5 worm cellular contexts compared by ENCODE assay signal in the genomic region with DNA sequence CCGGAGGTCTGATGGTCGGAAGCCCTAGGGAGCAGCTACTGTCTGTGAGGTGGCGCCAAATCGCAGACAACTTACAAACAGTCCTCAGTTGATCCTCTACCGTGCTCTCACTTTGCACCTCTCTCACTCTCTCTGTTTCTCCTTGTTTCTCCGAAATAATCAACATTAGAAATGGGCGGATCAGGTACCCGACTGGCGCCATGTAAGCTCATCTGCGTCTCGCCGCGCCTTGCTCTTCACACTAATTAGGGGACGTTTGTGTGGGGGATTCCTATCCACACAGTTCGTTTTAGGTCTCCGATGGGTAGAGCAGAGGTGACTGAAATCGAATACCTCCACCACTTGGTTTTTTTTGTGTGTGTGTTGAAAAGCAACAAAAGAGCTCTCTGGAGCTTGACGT.
TF ChIP-seq lines count a peak whose summit lies in the region.

No protein-coding gene starts in this region.

TF ChIP-seq in whole organism, L1 larva, 84 proteins besides CTCF, POLR2A, EP300 and RAD21:
- TF ChIP-seq skn-1 (tag; optimal IDR thresholded peaks at IDR 0.05; lab: Kevin White, UChicago) (no peak), unc-86 (tag; optimal IDR thresholded peaks at IDR 0.05; lab: Kevin White, UChicago) (no peak), nhr-71 (tag; optimal IDR thresholded peaks at IDR 0.05; lab: Kevin White, UChicago) (no peak), lin-14 (GFP tag; optimal IDR thresholded peaks at IDR 0.05; lab: Kevin White, UChicago) (peak; percentile 12), tbx-2 (tag; optimal IDR thresholded peaks at IDR 0.05; lab: Kevin White, UChicago) (peak; percentile 34), nhr-77 (tag; optimal IDR thresholded peaks at IDR 0.05; lab: Kevin White, UChicago) (peak; percentile 42), nhr-28 (tag; optimal IDR thresholded peaks at IDR 0.05; lab: Kevin White, UChicago) (no peak), efl-1 (optimal IDR thresholded peaks at IDR 0.05; lab: Kevin White, UChicago) (no peak), efl-1 (GFP tag; optimal IDR thresholded peaks at IDR 0.05 in 1 of 2; lab: Kevin White, UChicago) (peak in 1 of 2 experiments; percentile 15), snpc-4 (tag; optimal IDR thresholded peaks at IDR 0.05; lab: Kevin White, UChicago) (no peak), mdl-1 (tag; optimal IDR thresholded peaks at IDR 0.05; lab: Kevin White, UChicago) (no peak)

TF ChIP-seq in whole organism, L2 larva, 48 proteins besides CTCF, POLR2A, EP300 and RAD21:
- no peak for TF ChIP-seq ztf-1 (GFP tag; conservative IDR thresholded peaks at IDR 0.05; lab: Robert Waterston, UW)
- no peak for TF ChIP-seq skn-1 (tag; optimal IDR thresholded peaks at IDR 0.05; lab: Kevin White, UChicago)
- peak; percentile 53 for TF ChIP-seq F13H6.1 (tag; optimal IDR thresholded peaks at IDR 0.05; lab: Kevin White, UChicago)
- TF ChIP-seq sma-3 (GFP tag; optimal IDR thresholded peaks at IDR 0.05; lab: Kevin White, UChicago), result no peak
- TF ChIP-seq mab-5 (tag; optimal IDR thresholded peaks at IDR 0.05; lab: Kevin White, UChicago), result no peak
- TF ChIP-seq nhr-237 (tag; optimal IDR thresholded peaks at IDR 0.05; lab: Kevin White, UChicago), result no peak
- no peak for TF ChIP-seq ZK546.5 (tag; optimal IDR thresholded peaks at IDR 0.05; lab: Kevin White, UChicago)
- no peak for TF ChIP-seq sem-4 (tag; optimal IDR thresholded peaks at IDR 0.05; lab: Kevin White, UChicago)
- peak; percentile 23 for TF ChIP-seq sma-9 (GFP tag; optimal IDR thresholded peaks at IDR 0.05; lab: Kevin White, UChicago)
- no peak for TF ChIP-seq sma-9 (tag; optimal IDR thresholded peaks at IDR 0.05; lab: Kevin White, UChicago)
- TF ChIP-seq nhr-6 (tag; optimal IDR thresholded peaks at IDR 0.05; lab: Kevin White, UChicago), result no peak
- peak; percentile 29 for TF ChIP-seq nhr-129 (tag; optimal IDR thresholded peaks at IDR 0.05; lab: Kevin White, UChicago)
- no peak for TF ChIP-seq unc-39 (tag; optimal IDR thresholded peaks at IDR 0.05; lab: Kevin White, UChicago)

TF ChIP-seq in whole organism, L3 larva, 47 proteins besides CTCF, POLR2A, EP300 and RAD21:
- no peak for TF ChIP-seq ztf-4 (tag; optimal IDR thresholded peaks at IDR 0.05; lab: Kevin White, UChicago)
- TF ChIP-seq lsy-12 (tag; optimal IDR thresholded peaks at IDR 0.05; lab: Kevin White, UChicago), result no peak
- TF ChIP-seq egl-27 (tag; optimal IDR thresholded peaks at IDR 0.05; lab: Kevin White, UChicago), result no peak
- TF ChIP-seq pha-4 (tag; optimal IDR thresholded peaks at IDR 0.05; lab: Kevin White, UChicago), result peak; percentile 73
- no peak for TF ChIP-seq nhr-12 (tag; optimal IDR thresholded peaks at IDR 0.05; lab: Kevin White, UChicago)
TF ChIP-seq in whole organism, L3 larva: peak in this region for 1.

TF ChIP-seq in whole organism, L4 larva, 104 proteins besides CTCF, POLR2A, EP300 and RAD21:
- 0 out of 2 replicates have a peak, but pooled peaks have one; percentile 8 for TF ChIP-seq madf-9 (GFP tag; conservative IDR thresholded peaks at IDR 0.05; lab: Robert Waterston, UW)
- TF ChIP-seq egl-43 (GFP tag; IDR thresholded peaks at IDR 0.05; lab: Robert Waterston, UW), result peak; percentile 71; the same call in 1 of the 2 replicates
- no peak for TF ChIP-seq duxl-1 (tag; optimal IDR thresholded peaks at IDR 0.05; lab: Kevin White, UChicago; ENCODE audit: poor library complexity)

TF ChIP-seq in whole organism, young adult, 124 proteins besides CTCF, POLR2A, EP300 and RAD21:
- 0 out of 2 replicates have a peak, but pooled peaks have one; percentile 9 for TF ChIP-seq nfyb-1 (GFP tag; IDR thresholded peaks at IDR 0.05; lab: Robert Waterston, UW)
- peak; percentile 73; the same call in 1 of the 2 replicates for TF ChIP-seq cebp-2 (GFP tag; IDR thresholded peaks at IDR 0.05; lab: Robert Waterston, UW)
- TF ChIP-seq F33H1.4 (GFP tag; IDR thresholded peaks at IDR 0.05; lab: Robert Waterston, UW), result no peak
- no peak for TF ChIP-seq unc-130 (GFP tag; optimal IDR thresholded peaks at IDR 0.05; lab: Kevin White, UChicago)
- TF ChIP-seq B0035.1 (tag; optimal IDR thresholded peaks at IDR 0.05; lab: Kevin White, UChicago), result no peak
- TF ChIP-seq Y56A3A.18 (GFP tag; IDR thresholded peaks at IDR 0.05; lab: Robert Waterston, UW), result peak; percentile 26; the same call in 1 of the 2 replicates
- no peak for TF ChIP-seq egl-18 (GFP tag; IDR thresholded peaks at IDR 0.05; lab: Robert Waterston, UW)
- TF ChIP-seq attf-5 (GFP tag; optimal IDR thresholded peaks at IDR 0.05; lab: Kevin White, UChicago), result no peak
- no peak for TF ChIP-seq efl-1 (GFP tag; optimal IDR thresholded peaks at IDR 0.05; lab: Kevin White, UChicago)
- no peak for TF ChIP-seq atf-7 (tag; optimal IDR thresholded peaks at IDR 0.05; lab: Kevin White, UChicago)
- 0 out of 2 replicates have a peak, but pooled peaks have one; percentile 66 for TF ChIP-seq bed-1 (GFP tag; IDR thresholded peaks at IDR 0.05; lab: Robert Waterston, UW)
